Worm (Caenorhabditis elegans): Measurements from ENCODE around the gene F11D5.7.

The F11D5.7 gene

ce11 chrX:3301770-3302169 lies 2.4 kb upstream of the F11D5.7 start, which contains the start of gene F11D5.5:
TSS of gene F11D5.5 (plus strand) at chrX:3302070.
- no peak for TF ChIP-seq klf-2 (GFP tag; conservative IDR thresholded peaks at IDR 0.05)
- TF ChIP-seq flt-1 (GFP tag; IDR thresholded peaks at IDR 0.05) = no peak
- no peak for TF ChIP-seq ztf-29 (GFP tag; IDR thresholded peaks at IDR 0.05)

ce11 chrX:3306594-3307296 lies 2.6 kb downstream of the F11D5.7 start:
- no peak for TF ChIP-seq flt-1 (GFP tag; IDR thresholded peaks at IDR 0.05)

ce11 chrX:3310702-3311101 lies 6.5 kb downstream of the F11D5.7 start:
- no peak for TF ChIP-seq T22C8.4 (GFP tag; IDR thresholded peaks at IDR 0.05)

- TF ChIP-seq med-1 (GFP tag; optimal IDR thresholded peaks at IDR 0.05; ENCODE audit: insufficient read depth) (no peak), ref-1 (GFP tag; conservative IDR thresholded peaks at IDR 0.05) (no peak), flt-1 (GFP tag; IDR thresholded peaks at IDR 0.05) (peak; percentile 64), tab-1 (GFP tag; IDR thresholded peaks at IDR 0.05) (no peak)
Observed at ce11 chrX:3313939-3314338, 9.8 kb downstream of the F11D5.7 start.

- no peak for TF ChIP-seq ztf-29 (GFP tag; IDR thresholded peaks at IDR 0.05)
- no peak for TF ChIP-seq ztf-23 (GFP tag; IDR thresholded peaks at IDR 0.05)
- no peak for TF ChIP-seq T22C8.4 (GFP tag; IDR thresholded peaks at IDR 0.05)
- no peak for TF ChIP-seq tab-1 (GFP tag; IDR thresholded peaks at IDR 0.05)
- no peak for TF ChIP-seq klf-2 (GFP tag; conservative IDR thresholded peaks at IDR 0.05)
- no peak for TF ChIP-seq flt-1 (GFP tag; IDR thresholded peaks at IDR 0.05)
- no peak for TF ChIP-seq cog-1 (tag; optimal IDR thresholded peaks at IDR 0.05)
- TF ChIP-seq med-1 (GFP tag; optimal IDR thresholded peaks at IDR 0.05; ENCODE audit: insufficient read depth) = no peak
- no peak for TF ChIP-seq ref-1 (GFP tag; conservative IDR thresholded peaks at IDR 0.05)
Observed at ce11 chrX:3315014-3315413, 10.8 kb downstream of the F11D5.7 start, which contains the start of gene ddr-2. TSS of gene ddr-2 (plus strand) at chrX:3315314.

- no peak for TF ChIP-seq flt-1 (GFP tag; IDR thresholded peaks at IDR 0.05)
- TF ChIP-seq ztf-29 (GFP tag; IDR thresholded peaks at IDR 0.05) = no peak
- no peak for TF ChIP-seq T22C8.4 (GFP tag; IDR thresholded peaks at IDR 0.05)
- TF ChIP-seq ref-1 (GFP tag; conservative IDR thresholded peaks at IDR 0.05) = no peak
- TF ChIP-seq tab-1 (GFP tag; IDR thresholded peaks at IDR 0.05) = no peak
- TF ChIP-seq med-1 (GFP tag; optimal IDR thresholded peaks at IDR 0.05; ENCODE audit: insufficient read depth) = no peak
- no peak for TF ChIP-seq cog-1 (tag; optimal IDR thresholded peaks at IDR 0.05)
- no peak for TF ChIP-seq ztf-23 (GFP tag; IDR thresholded peaks at IDR 0.05)
- no peak for TF ChIP-seq klf-2 (GFP tag; conservative IDR thresholded peaks at IDR 0.05)
Observed at ce11 chrX:3315891-3316657, 11.9 kb downstream of the F11D5.7 start.

- TF ChIP-seq flt-1 (GFP tag; IDR thresholded peaks at IDR 0.05) = no peak
- TF ChIP-seq ztf-23 (GFP tag; IDR thresholded peaks at IDR 0.05) = no peak
- no peak for TF ChIP-seq cog-1 (tag; optimal IDR thresholded peaks at IDR 0.05)
Observed at ce11 chrX:3316830-3317229, 12.7 kb downstream of the F11D5.7 start.

ce11 chrX:3326175-3326574 lies 22.0 kb downstream of the F11D5.7 start, which contains the start of gene F11D5.6:
TSS of gene F11D5.6 (minus strand) at chrX:3326275.
- TF ChIP-seq tab-1 (GFP tag; IDR thresholded peaks at IDR 0.05) (no peak), cog-1 (tag; optimal IDR thresholded peaks at IDR 0.05) (no peak), klf-2 (GFP tag; conservative IDR thresholded peaks at IDR 0.05) (no peak), ref-1 (GFP tag; conservative IDR thresholded peaks at IDR 0.05) (no peak), ztf-29 (GFP tag; IDR thresholded peaks at IDR 0.05) (no peak), T22C8.4 (GFP tag; IDR thresholded peaks at IDR 0.05) (no peak), med-1 (GFP tag; optimal IDR thresholded peaks at IDR 0.05; ENCODE audit: insufficient read depth) (no peak), ztf-23 (GFP tag; IDR thresholded peaks at IDR 0.05) (no peak)

ce11 chrX:3332824-3333223 lies 28.7 kb downstream of the F11D5.7 start, which contains the start of gene F11D5.1:
TSS of gene F11D5.1 (plus strand) at chrX:3333124.
- TF ChIP-seq tab-1 (GFP tag; IDR thresholded peaks at IDR 0.05) (no peak), ref-1 (GFP tag; conservative IDR thresholded peaks at IDR 0.05) (no peak), med-1 (GFP tag; optimal IDR thresholded peaks at IDR 0.05; ENCODE audit: insufficient read depth) (no peak), ztf-23 (GFP tag; IDR thresholded peaks at IDR 0.05) (no peak), T22C8.4 (GFP tag; IDR thresholded peaks at IDR 0.05) (no peak), flt-1 (GFP tag; IDR thresholded peaks at IDR 0.05) (no peak), klf-2 (GFP tag; conservative IDR thresholded peaks at IDR 0.05) (no peak), ztf-29 (GFP tag; IDR thresholded peaks at IDR 0.05) (no peak), cog-1 (tag; optimal IDR thresholded peaks at IDR 0.05) (no peak)

- no peak for TF ChIP-seq klf-2 (GFP tag; conservative IDR thresholded peaks at IDR 0.05)
- no peak for TF ChIP-seq ztf-23 (GFP tag; IDR thresholded peaks at IDR 0.05)
- TF ChIP-seq T22C8.4 (GFP tag; IDR thresholded peaks at IDR 0.05) = no peak
- TF ChIP-seq med-1 (GFP tag; optimal IDR thresholded peaks at IDR 0.05; ENCODE audit: insufficient read depth) = no peak
- TF ChIP-seq ztf-29 (GFP tag; IDR thresholded peaks at IDR 0.05) = no peak
- no peak for TF ChIP-seq flt-1 (GFP tag; IDR thresholded peaks at IDR 0.05)
- no peak for TF ChIP-seq ref-1 (GFP tag; conservative IDR thresholded peaks at IDR 0.05)
- no peak for TF ChIP-seq cog-1 (tag; optimal IDR thresholded peaks at IDR 0.05)
Observed at ce11 chrX:3334115-3334514, 29.9 kb downstream of the F11D5.7 start.
